Worm (Caenorhabditis elegans): Measurements from ENCODE around the gene K12H6.12.
A peak's percentile ranks its signal among the peaks of the same experiment; 100 is the strongest.

The K12H6.12 gene

ce11 chrII:2858851-2859250 is 50.9 kb downstream of the K12H6.12 start:
- no peak for TF ChIP-seq ceh-62 (tag; optimal IDR thresholded peaks at IDR 0.05)
- TF ChIP-seq Y105C5A.15 (GFP tag; IDR thresholded peaks at IDR 0.05), result no peak
- no peak for TF ChIP-seq lim-7 (GFP tag; IDR thresholded peaks at IDR 0.05)
- no peak for TF ChIP-seq gei-8 (GFP tag; optimal IDR thresholded peaks at IDR 0.05)
- no peak for TF ChIP-seq zfp-3 (GFP tag; conservative IDR thresholded peaks at IDR 0.05)
- TF ChIP-seq hlh-30 (tag; optimal IDR thresholded peaks at IDR 0.05; ENCODE audit: insufficient read depth), result peak; percentile 17
- no peak for TF ChIP-seq mdt-29 (GFP tag; IDR thresholded peaks at IDR 0.05)
- TF ChIP-seq nhr-28 (tag; optimal IDR thresholded peaks at IDR 0.05), result peak; percentile 57
- TF ChIP-seq nhr-102 (tag; optimal IDR thresholded peaks at IDR 0.05), result no peak

ce11 chrII:2859315-2859714 is 51.4 kb downstream of the K12H6.12 start:
- TF ChIP-seq spr-1 (tag; optimal IDR thresholded peaks at IDR 0.05) (no peak), hif-1 (tag; optimal IDR thresholded peaks at IDR 0.05) (no peak), zfp-2 (tag; optimal IDR thresholded peaks at IDR 0.05) (no peak), F26F4.8 (GFP tag; conservative IDR thresholded peaks at IDR 0.05) (no peak), skn-1 (tag; optimal IDR thresholded peaks at IDR 0.05) (no peak), tag-97 (GFP tag; IDR thresholded peaks at IDR 0.05) (no peak), hlh-11 (tag; optimal IDR thresholded peaks at IDR 0.05) (no peak), mep-1 (tag; optimal IDR thresholded peaks at IDR 0.05) (no peak), snpc-4 (tag; optimal IDR thresholded peaks at IDR 0.05) (no peak), dmd-9 (GFP tag; IDR thresholded peaks at IDR 0.05) (no peak), tra-1 (GFP tag; IDR thresholded peaks at IDR 0.05) (no peak)

- TF ChIP-seq madf-5 (GFP tag; IDR thresholded peaks at IDR 0.05) (0 out of 4 replicates have a peak, but pooled peaks have one; percentile 37 to 53), nhr-48 (tag; optimal IDR thresholded peaks at IDR 0.05) (no peak), zip-11 (GFP tag; IDR thresholded peaks at IDR 0.05) (no peak), hlh-30 (tag; optimal IDR thresholded peaks at IDR 0.05; ENCODE audit: insufficient read depth) (no peak), pha-4 (GFP tag; IDR thresholded peaks at IDR 0.05) (peak; percentile 65; the same call in 1 of the 2 replicates), pha-4 (tag; optimal IDR thresholded peaks at IDR 0.05) (no peak), lin-29 (GFP tag; IDR thresholded peaks at IDR 0.05) (no peak), gei-8 (GFP tag; optimal IDR thresholded peaks at IDR 0.05) (peak; percentile 31), nhr-28 (tag; optimal IDR thresholded peaks at IDR 0.05) (peak; percentile 29), unc-130 (GFP tag; optimal IDR thresholded peaks at IDR 0.05) (no peak), set-16 (GFP tag; IDR thresholded peaks at IDR 0.05) (peak; percentile 54), nhr-11 (tag; optimal IDR thresholded peaks at IDR 0.05) (no peak), nhr-111 (GFP tag; optimal IDR thresholded peaks at IDR 0.05) (peak; percentile 3), nhr-41 (GFP tag; IDR thresholded peaks at IDR 0.05) (no peak), php-3 (GFP tag; IDR thresholded peaks at IDR 0.05) (0 out of 2 replicates have a peak, but pooled peaks have one; percentile 30), zip-2 (tag; optimal IDR thresholded peaks at IDR 0.05) (no peak), lim-7 (GFP tag; IDR thresholded peaks at IDR 0.05) (peak; percentile 83), nhr-102 (tag; optimal IDR thresholded peaks at IDR 0.05) (peak; percentile 36), mes-2 (tag; optimal IDR thresholded peaks at IDR 0.05; ENCODE audit: poor library complexity, severe bottlenecking) (peak; percentile 5), dmd-8 (GFP tag; IDR thresholded peaks at IDR 0.05) (peak; percentile 79; the same call in 1 of the 2 replicates), lin-1 (GFP tag; IDR thresholded peaks at IDR 0.05) (0 out of 2 replicates have a peak, but pooled peaks have one; percentile 37), zag-1 (tag; optimal IDR thresholded peaks at IDR 0.05) (no peak), lin-38 (GFP tag; IDR thresholded peaks at IDR 0.05) (peak; percentile 66), egl-27 (tag; optimal IDR thresholded peaks at IDR 0.05) (no peak), lin-39 (tag; optimal IDR thresholded peaks at IDR 0.05) (no peak), mxl-2 (GFP tag; conservative IDR thresholded peaks at IDR 0.05) (no peak), snpc-1.2 (GFP tag; IDR thresholded peaks at IDR 0.05) (no peak), hlh-11 (tag; optimal IDR thresholded peaks at IDR 0.05) (peak; percentile 1), F26F4.8 (GFP tag; conservative IDR thresholded peaks at IDR 0.05) (peak; percentile 53; the same call in 1 of the 2 replicates), vab-7 (GFP tag; IDR thresholded peaks at IDR 0.05) (peak; percentile 65), ceh-28 (tag; optimal IDR thresholded peaks at IDR 0.05) (no peak), dmd-6 (GFP tag; IDR thresholded peaks at IDR 0.05) (peak; percentile 31)
These were observed 52.2 kb downstream of the K12H6.12 start for ce11 chrII:2859873-2860821.
